Worm (Caenorhabditis elegans) whole organism, mixed stage, embryonic: ENCODE measurements around the gene btb-5.
A peak's percentile ranks its signal among the peaks of the same experiment; 100 is the strongest.

ENCODE experiments used
- bed-3 ChIP-seq: fragments of 200-800 bp; sonication (Bioruptor generic); optimal IDR thresholded peaks from 3 replicates; lab custom pipeline; 2018; ENCODE audit warnings: mild to moderate bottlenecking, missing genetic modification characterization, moderate library complexity, missing compliant biosample characterization
- blmp-1 ChIP-seq: fragments of 150-350 bp; optimal IDR thresholded peaks from 2 replicates; lab custom pipeline; 2014; ENCODE audit warnings: missing biosample characterization, missing genetic modification characterization
- ceh-39 ChIP-seq: fragments of 150-350 bp; optimal IDR thresholded peaks from 2 replicates; lab custom pipeline; 2014; ENCODE audit warnings: missing biosample characterization, missing genetic modification characterization
- ceh-43 ChIP-seq: fragments of 200-800 bp; sonication (Bioruptor generic); optimal IDR thresholded peaks from 2 replicates; lab custom pipeline; 2018; ENCODE audit warnings: mild to moderate bottlenecking, missing genetic modification characterization, moderate library complexity, missing compliant biosample characterization
- elt-1 ChIP-seq: sonication (generic microtip); optimal IDR thresholded peaks from 2 replicates; lab custom pipeline; 2017; ENCODE audit warnings: missing genetic modification characterization, mild to moderate bottlenecking, missing compliant biosample characterization, antibody characterized with exemption, moderate library complexity, borderline replicate concordance; ENCODE audit not compliant: insufficient read depth
- elt-3 ChIP-seq: fragments of 150-350 bp; optimal IDR thresholded peaks from 2 replicates; lab custom pipeline; 2014; ENCODE audit warnings: missing biosample characterization, missing genetic modification characterization
- ham-2 ChIP-seq: fragments of 200-800 bp; sonication (Bioruptor generic); optimal IDR thresholded peaks from 2 replicates; lab custom pipeline; 2018; ENCODE audit warnings: mild to moderate bottlenecking, missing genetic modification characterization, missing compliant biosample characterization
- hlh-1 ChIP-seq: fragments of 150-350 bp; optimal IDR thresholded peaks from 2 replicates; lab custom pipeline; 2014; ENCODE audit warnings: missing biosample characterization, missing genetic modification reagents, missing genetic modification characterization
- lin-32 ChIP-seq: fragments of 200-800 bp; sonication (Bioruptor generic); optimal IDR thresholded peaks from 2 replicates; lab custom pipeline; 2018; ENCODE audit warnings: mild to moderate bottlenecking, missing genetic modification characterization, missing compliant biosample characterization
- mab-5 ChIP-seq: fragments of 150-350 bp; optimal IDR thresholded peaks from 2 replicates; lab custom pipeline; 2014; ENCODE audit warnings: missing biosample characterization, missing genetic modification characterization
- mep-1 ChIP-seq: fragments of 150-350 bp; optimal IDR thresholded peaks from 2 replicates; lab custom pipeline; 2017; ENCODE audit warnings: missing biosample characterization, missing genetic modification reagents, missing genetic modification characterization, inconsistent platforms
- mls-2 ChIP-seq: sonication (generic microtip); optimal IDR thresholded peaks from 2 replicates; lab custom pipeline; 2016; ENCODE audit warnings: mild to moderate bottlenecking, missing genetic modification characterization, moderate library complexity, missing compliant biosample characterization
- nhr-2 ChIP-seq: fragments of 150-350 bp; optimal IDR thresholded peaks from 2 replicates; lab custom pipeline; 2014; ENCODE audit warnings: missing biosample characterization, missing genetic modification characterization
- nhr-76 ChIP-seq: sonication (generic microtip); optimal IDR thresholded peaks from 2 replicates; lab custom pipeline; 2017; ENCODE audit warnings: missing biosample characterization, missing genetic modification characterization
- pha-4 ChIP-seq: fragments of 150-350 bp; optimal IDR thresholded peaks from 2 replicates; lab custom pipeline; 2018; ENCODE audit warnings: missing biosample characterization, missing genetic modification reagents, missing genetic modification characterization
- snpc-4 ChIP-seq: fragments of 150-350 bp; optimal IDR thresholded peaks from 2 replicates; lab custom pipeline; 2014; ENCODE audit warnings: missing biosample characterization, missing genetic modification characterization
- sptf-1 ChIP-seq: sonication (generic microtip); optimal IDR thresholded peaks from 2 replicates; lab custom pipeline; 2017; ENCODE audit warnings: mild to moderate bottlenecking, missing genetic modification characterization, moderate library complexity, missing compliant biosample characterization
- tbx-8 ChIP-seq: fragments of 200-800 bp; sonication (Bioruptor generic); optimal IDR thresholded peaks from 2 replicates; lab custom pipeline; 2018; ENCODE audit warnings: mild to moderate bottlenecking, missing genetic modification characterization, moderate library complexity, missing compliant biosample characterization
- unc-120 ChIP-seq: sonication (generic microtip); optimal IDR thresholded peaks from 2 replicates; lab custom pipeline; 2017; ENCODE audit warnings: missing genetic modification characterization, missing compliant biosample characterization; ENCODE audit not compliant: poor library complexity, severe bottlenecking
- unc-62 ChIP-seq: fragments of 150-350 bp; optimal IDR thresholded peaks from 2 replicates; lab custom pipeline; 2014; ENCODE audit warnings: missing biosample characterization, missing genetic modification reagents, missing genetic modification characterization
- ztf-11 ChIP-seq: fragments of 150-350 bp; optimal IDR thresholded peaks from 2 replicates; lab custom pipeline; 2014; ENCODE audit warnings: missing biosample characterization, missing genetic modification characterization

The btb-5 gene

DNA sequence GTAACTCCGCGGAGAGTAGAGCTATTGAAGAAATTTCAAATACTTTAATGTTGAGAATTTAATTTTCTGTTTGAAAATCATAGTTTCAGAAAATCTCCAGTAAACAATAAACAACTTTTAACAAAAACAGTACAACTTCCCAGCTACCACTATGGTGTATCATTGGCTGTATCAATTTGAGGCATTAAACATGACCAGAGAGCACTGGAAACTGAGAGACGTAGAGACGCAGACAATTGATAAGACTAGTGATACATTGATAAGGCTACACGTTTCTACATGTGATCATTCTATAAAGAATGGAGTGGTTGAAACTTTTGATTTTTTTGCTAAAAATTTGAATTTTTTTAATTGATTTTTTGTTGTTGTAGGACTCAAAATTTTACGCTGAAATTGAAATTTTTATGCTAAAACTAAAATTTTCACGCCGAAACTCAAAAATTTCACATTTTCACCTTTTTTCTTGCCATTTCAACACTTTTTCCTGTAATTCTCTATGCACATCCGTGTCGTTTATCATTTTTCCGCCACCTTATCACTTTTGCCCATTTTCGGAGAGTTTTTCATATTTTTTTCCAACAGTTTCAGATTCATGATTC lies 45.6 kb downstream of the btb-5 start, which contains the start of gene H10E21.1:
H10E21.1 (plus strand) TSS at position 549 of the 599 bp plus-strand sequence.
- no peak for TF ChIP-seq nhr-76 (tag; lab: Kevin White, UChicago)
- no peak for TF ChIP-seq blmp-1
- no peak for TF ChIP-seq unc-62
- peak; percentile 92 for TF ChIP-seq elt-3
- TF ChIP-seq ceh-43 (GFP tag; lab: Kevin White, UChicago) = no peak
- no peak for TF ChIP-seq bed-3

- no peak for TF ChIP-seq lin-32 (GFP tag; lab: Kevin White, UChicago)
- TF ChIP-seq snpc-4 (tag; lab: Kevin White, UChicago) = no peak
- TF ChIP-seq hlh-1 (tag; lab: Kevin White, UChicago) = no peak
- no peak for TF ChIP-seq bed-3
- TF ChIP-seq mab-5 (tag; lab: Kevin White, UChicago) = no peak
- TF ChIP-seq nhr-76 (tag; lab: Kevin White, UChicago) = no peak
- TF ChIP-seq pha-4 = no peak
- no peak for TF ChIP-seq elt-1
- no peak for TF ChIP-seq ztf-11 (tag; lab: Kevin White, UChicago)
- TF ChIP-seq ceh-39 (tag; lab: Kevin White, UChicago) = no peak
- no peak for TF ChIP-seq nhr-2 (tag; lab: Kevin White, UChicago)
- TF ChIP-seq unc-120 = no peak
- no peak for TF ChIP-seq ham-2
- TF ChIP-seq sptf-1 (tag; lab: Kevin White, UChicago) = no peak
- TF ChIP-seq elt-3 = no peak
Measured at ce11 chrIII:14671-15070, 46.3 kb downstream of the btb-5 start, which contains the start of gene nhr-80. Gene nhr-80 (minus strand): TSS chrIII:14869.

DNA sequence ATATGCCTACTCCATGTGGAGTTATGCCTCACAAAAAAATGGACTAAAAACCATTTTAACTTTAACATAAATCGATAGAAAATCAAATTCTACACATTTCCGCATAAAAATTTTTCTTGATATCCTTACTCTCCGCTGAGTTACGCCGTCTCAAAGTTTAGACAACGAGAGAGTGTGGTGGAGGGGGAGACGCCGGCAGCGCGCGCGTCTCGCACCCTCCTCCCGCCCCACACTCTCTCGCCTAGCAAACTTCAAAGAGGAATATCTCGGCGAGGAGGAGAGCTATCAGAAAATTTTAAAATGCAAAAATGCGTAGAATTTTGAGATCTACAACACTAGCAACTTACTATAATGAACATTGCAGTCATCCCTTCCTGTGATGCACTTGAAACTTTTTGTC lies 46.8 kb downstream of the btb-5 start:
- TF ChIP-seq tbx-8 (GFP tag; lab: Kevin White, UChicago) = no peak
- no peak for TF ChIP-seq bed-3
- no peak for TF ChIP-seq mab-5 (tag; lab: Kevin White, UChicago)
- TF ChIP-seq unc-62 = no peak
- no peak for TF ChIP-seq nhr-76 (tag; lab: Kevin White, UChicago)
- no peak for TF ChIP-seq ceh-39 (tag; lab: Kevin White, UChicago)
- TF ChIP-seq elt-1 = no peak
- no peak for TF ChIP-seq ham-2
- no peak for TF ChIP-seq mls-2
- no peak for TF ChIP-seq mep-1 (tag; lab: Kevin White, UChicago)
